Worm (Caenorhabditis elegans): ENCODE results near the gene F57B1.6.

The F57B1.6 gene

DNA sequence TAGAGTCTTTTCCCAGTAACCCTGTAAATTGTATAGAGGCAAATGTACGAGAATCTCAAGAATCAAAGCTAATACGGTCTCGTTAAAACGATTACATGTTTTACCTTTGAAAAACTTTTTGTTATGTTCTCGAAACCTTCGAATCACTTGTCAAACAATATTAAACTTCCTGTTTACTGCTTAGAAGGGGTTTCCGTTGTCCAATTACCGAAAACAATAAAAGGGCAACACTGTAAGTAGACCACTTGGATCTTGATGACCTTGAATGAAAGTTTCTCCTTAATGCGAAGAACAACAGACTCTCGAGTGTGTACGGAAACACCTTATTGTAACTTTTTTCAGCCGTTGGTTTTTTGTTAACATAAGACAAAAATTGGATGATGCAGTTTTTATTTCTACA, 8.8 kb upstream of the F57B1.6 start:
- TF ChIP-seq unc-62 (GFP tag; optimal IDR thresholded peaks at IDR 0.05) = no peak

ce11 chrV:13202127-13202610, 7.3 kb upstream of the F57B1.6 start, which contains the start of the genes col-159 and col-160:
Gene col-159 (minus strand): TSS chrV:13202177.
Gene col-160 (minus strand): TSS chrV:13202189.
- TF ChIP-seq unc-62 (GFP tag; optimal IDR thresholded peaks at IDR 0.05) = no peak

DNA sequence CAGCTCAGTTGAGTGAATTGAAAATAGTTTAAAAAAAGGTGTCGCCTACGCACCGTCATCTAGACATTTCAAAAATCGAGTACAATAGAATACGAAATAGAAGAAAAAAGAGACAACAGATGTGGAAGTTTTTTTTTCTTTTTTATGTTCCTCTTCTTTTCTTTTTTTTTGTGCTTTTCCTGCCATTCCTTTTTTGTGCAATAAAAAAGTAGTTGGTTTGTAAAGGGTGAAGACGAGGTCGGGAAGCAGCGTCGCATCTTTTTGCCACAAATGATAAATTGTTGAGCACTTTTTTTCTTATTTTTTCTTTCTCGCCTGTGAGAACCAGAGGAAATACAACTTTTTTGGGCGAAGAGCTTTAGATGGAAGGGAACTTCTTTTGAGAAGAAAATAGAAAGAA, 2.9 kb upstream of the F57B1.6 start:
- no peak for TF ChIP-seq unc-62 (GFP tag; optimal IDR thresholded peaks at IDR 0.05)

DNA sequence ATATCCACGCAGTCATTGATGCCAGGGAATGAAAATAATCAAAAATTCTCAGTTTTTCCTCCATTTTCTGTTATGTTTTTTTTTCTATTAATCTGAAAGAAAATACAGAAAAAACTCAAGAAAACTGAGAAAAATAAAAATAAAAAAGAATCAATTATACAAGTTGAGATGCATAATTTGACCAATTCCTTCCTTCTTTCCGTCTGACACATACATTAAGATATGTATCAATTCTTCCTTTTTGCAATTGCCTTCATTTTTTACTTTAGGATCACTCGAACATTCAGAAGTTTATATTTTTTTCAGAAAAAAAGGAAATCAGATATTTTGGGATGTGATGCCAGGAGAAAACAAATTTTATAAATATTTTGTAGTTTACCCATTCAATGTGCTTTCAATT, 2.0 kb upstream of the F57B1.6 start, which contains the start of gene F57B1.5:
F57B1.5 (plus strand) TSS at position 301 of the 400 bp plus-strand sequence.
- no peak for TF ChIP-seq unc-62 (GFP tag; optimal IDR thresholded peaks at IDR 0.05)

DNA sequence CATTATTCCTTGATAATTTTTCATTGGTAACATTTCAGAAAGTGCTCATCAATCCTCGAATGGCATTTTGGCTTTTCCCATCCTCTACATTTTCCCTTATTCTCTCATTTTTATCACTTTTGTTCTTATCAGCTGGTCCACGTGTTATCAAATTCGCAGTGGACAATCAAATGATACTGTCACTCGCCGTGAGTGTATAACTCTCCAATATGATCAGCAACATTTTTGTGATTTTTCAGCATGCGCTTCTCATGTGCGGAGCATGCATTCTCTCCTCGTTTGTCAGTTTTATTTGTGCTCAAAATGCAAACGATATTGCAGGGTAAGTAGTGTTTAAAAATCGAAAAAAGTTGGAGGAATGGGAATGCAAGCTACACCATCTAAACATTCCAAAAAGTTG, 3.1 kb downstream of the F57B1.6 start:
- no peak for TF ChIP-seq unc-62 (GFP tag; optimal IDR thresholded peaks at IDR 0.05)

DNA sequence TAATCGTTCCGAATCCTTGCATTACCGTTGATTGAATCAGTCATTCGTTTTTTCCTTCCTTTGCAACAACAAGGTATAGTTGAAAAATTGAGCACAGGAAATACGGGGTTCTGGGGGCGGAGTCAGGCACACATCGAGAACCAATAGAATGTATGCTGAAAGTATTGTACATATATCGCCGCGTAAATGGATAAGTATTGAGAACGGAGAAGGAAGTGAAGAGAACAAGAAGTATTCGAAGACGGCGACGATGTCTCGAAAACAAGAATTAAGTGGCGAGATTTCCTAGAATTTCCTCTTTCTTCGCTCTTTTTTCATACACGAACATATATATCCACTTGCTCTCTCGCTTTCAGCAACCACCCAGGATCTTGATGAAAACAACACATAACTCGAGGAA, 11.6 kb downstream of the F57B1.6 start:
- no peak for TF ChIP-seq unc-62 (GFP tag; optimal IDR thresholded peaks at IDR 0.05)

ce11 chrV:13229538-13229937, 20.1 kb downstream of the F57B1.6 start:
- no peak for TF ChIP-seq unc-62 (GFP tag; optimal IDR thresholded peaks at IDR 0.05)

- no peak for TF ChIP-seq unc-62 (GFP tag; optimal IDR thresholded peaks at IDR 0.05)
Measured at ce11 chrV:13235313-13235712, 25.9 kb downstream of the F57B1.6 start.

DNA sequence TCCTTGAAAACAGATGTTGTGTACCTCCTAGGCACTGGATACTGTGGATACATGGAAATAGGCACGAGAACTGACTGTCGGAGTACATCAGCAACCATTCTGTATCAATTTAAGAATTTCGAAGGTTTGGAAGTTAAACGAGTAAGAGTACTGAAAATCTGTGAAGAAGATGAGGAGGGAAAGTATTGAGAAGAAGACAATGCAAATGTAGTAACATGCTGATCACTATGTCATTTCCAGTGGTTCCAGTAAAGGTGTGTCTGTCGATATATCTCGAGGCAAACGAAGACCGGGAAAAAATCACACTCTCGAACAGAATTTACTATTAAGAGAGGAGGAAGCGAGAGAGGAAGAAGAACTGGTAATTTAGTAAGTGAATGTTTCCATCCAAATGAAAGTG, 27.1 kb downstream of the F57B1.6 start, which contains the start of gene dmd-10:
dmd-10 (minus strand) TSS at position 101 of the 400 bp plus-strand sequence.
- no peak for TF ChIP-seq unc-62 (GFP tag; optimal IDR thresholded peaks at IDR 0.05)

- no peak for TF ChIP-seq unc-62 (GFP tag; optimal IDR thresholded peaks at IDR 0.05)
Measured at ce11 chrV:13243205-13243604, 33.8 kb downstream of the F57B1.6 start.

DNA sequence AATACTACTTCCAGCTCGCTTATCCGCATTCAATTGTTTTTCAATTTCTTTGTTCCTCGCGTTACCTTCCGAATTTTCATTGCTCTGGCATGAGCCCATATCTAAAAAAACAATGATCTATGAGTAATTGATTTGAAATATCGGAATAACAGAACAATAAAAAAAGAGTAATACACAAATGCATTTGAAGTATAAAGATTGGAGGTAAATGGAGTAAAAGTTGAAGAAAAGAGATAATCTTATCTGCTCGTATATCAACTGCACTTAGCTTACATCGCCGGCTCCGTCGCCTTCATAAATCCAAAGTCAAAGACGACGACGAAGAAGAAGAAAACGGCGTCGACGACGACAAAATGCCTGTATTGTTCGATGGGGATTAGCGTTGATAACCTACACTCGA, 40.0 kb downstream of the F57B1.6 start, which contains the start of gene odr-3:
odr-3 (minus strand) TSS at position 101 of the 400 bp plus-strand sequence.
- TF ChIP-seq unc-62 (GFP tag; optimal IDR thresholded peaks at IDR 0.05) = no peak

DNA sequence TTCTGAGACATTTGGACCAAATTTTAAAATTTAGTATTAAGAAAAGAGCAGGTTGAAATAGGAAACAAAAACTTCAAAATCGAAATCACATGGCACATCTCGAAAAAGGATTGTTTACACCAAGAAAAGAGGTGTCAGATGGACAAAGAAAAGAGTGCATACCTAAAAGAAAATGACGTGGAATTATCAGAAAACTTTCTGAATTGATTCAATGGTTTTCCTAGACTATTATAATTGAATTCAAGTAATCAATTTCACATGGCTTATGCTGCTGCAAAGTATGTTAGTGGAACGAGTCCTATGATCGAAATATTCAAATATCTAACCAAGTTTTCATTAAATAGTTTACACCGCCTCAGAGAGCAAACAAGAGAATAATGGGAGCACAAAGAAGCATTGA, 43.4 kb downstream of the F57B1.6 start:
- no peak for TF ChIP-seq unc-62 (GFP tag; optimal IDR thresholded peaks at IDR 0.05)

DNA sequence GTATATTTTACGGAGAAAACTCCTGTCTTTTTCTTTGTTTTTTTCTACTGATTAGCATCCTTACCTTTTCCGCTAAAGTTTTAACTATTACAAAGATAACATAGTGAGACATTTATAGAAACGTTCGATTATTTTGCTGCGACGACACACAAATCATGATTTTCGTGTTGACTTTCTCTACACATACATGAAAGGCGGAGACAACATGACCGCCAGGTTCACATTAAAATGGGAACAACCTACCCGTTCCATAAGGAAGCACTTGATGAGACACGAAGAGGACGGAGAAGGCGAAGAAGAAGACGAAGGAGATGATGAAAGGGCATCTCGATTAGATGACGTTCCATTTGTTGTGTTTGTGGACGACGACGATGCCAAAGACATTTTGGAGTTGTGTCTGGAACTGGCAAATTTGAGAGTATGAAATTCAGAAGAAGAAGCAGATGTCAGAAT, 49.5 kb downstream of the F57B1.6 start, which contains the start of gene C34D1.4:
C34D1.4 (minus strand) TSS at position 403 of the 453 bp plus-strand sequence.
- no peak for TF ChIP-seq unc-62 (GFP tag; optimal IDR thresholded peaks at IDR 0.05)

ce11 chrV:13259527-13259926, 50.1 kb downstream of the F57B1.6 start:
- no peak for TF ChIP-seq unc-62 (GFP tag; optimal IDR thresholded peaks at IDR 0.05)

DNA sequence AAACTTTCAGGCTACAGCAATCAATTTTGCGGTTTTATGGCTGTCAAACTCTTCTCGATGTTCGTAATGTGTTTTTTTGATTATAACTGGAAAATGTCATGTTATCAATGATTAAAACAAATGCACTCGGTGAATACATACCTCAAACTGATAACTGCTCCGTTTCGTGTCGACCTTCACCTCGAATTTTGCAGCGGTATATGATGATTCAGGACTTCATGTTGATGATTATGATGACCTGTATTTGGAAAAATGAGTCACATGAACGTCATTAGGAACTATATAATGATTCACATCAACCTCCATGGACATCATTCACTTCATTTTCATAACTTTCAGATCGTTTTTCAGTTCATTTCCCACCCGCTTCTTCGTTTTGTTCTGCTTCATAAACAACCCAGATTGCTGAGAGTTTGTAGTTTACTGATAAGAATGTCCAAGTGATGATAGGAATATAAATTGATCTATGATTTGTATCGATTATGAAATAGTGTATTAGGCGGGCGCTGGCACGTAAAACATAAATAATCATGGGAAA, 53.4 kb downstream of the F57B1.6 start:
- no peak for TF ChIP-seq unc-62 (GFP tag; optimal IDR thresholded peaks at IDR 0.05)
